Fruit fly (Drosophila melanogaster) whole organism, embryonic: Measurements from ENCODE around the gene CG34163.
A peak's percentile ranks its signal among the peaks of the same experiment; 100 is the strongest.

ENCODE experiments used
- C15 ChIP-seq: fragments of 200-800 bp; sonication (Bioruptor generic); IDR thresholded peaks from 3 replicates; pipeline ENCODE4 v1.3.6; 2022; ENCODE audit warnings: missing biosample characterization, missing genetic modification characterization
- CG10274 ChIP-seq: fragments of 200-800 bp; sonication (Bioruptor generic); optimal IDR thresholded peaks from 3 replicates; lab custom pipeline; 2017; ENCODE audit warnings: missing biosample characterization, mild to moderate bottlenecking, missing genetic modification characterization
- CG10979 ChIP-seq: fragments of 200-800 bp; sonication (Bioruptor generic); optimal IDR thresholded peaks from 2 replicates; lab custom pipeline; 2018; ENCODE audit warnings: missing biosample characterization, mild to moderate bottlenecking, missing genetic modification characterization, moderate library complexity
- CG11560 ChIP-seq: fragments of 200-800 bp; sonication (Bioruptor generic); IDR thresholded peaks from 3 replicates; pipeline ENCODE4 v1.3.6; 2022; ENCODE audit warnings: missing biosample characterization, missing genetic modification characterization
- CG1233 ChIP-seq: fragments of 200-800 bp; sonication (Bioruptor generic); optimal IDR thresholded peaks from 4 replicates; lab custom pipeline; 2018; ENCODE audit warnings: missing biosample characterization, mild to moderate bottlenecking, missing genetic modification characterization
- CG15479 ChIP-seq: fragments of 200-800 bp; sonication (Bioruptor generic); optimal IDR thresholded peaks from 3 replicates; lab custom pipeline; 2019; ENCODE audit warnings: missing biosample characterization, mild to moderate bottlenecking, missing genetic modification characterization, moderate library complexity
- CG1602 ChIP-seq: fragments of 200-800 bp; sonication (Bioruptor generic); optimal IDR thresholded peaks from 3 replicates; lab custom pipeline; 2016; ENCODE audit warnings: missing biosample characterization, missing genetic modification characterization
- CG1603 ChIP-seq: fragments of 200-800 bp; sonication (Bioruptor generic); optimal IDR thresholded peaks from 2 replicates; lab custom pipeline; 2019; ENCODE audit warnings: missing biosample characterization, mild to moderate bottlenecking, missing genetic modification characterization, moderate library complexity
- CG17802 ChIP-seq: fragments of 200-800 bp; sonication (Bioruptor generic); optimal IDR thresholded peaks from 2 replicates; lab custom pipeline; 2018; ENCODE audit warnings: missing biosample characterization, mild to moderate bottlenecking, missing genetic modification characterization, moderate library complexity
- CG2712 ChIP-seq: fragments of 200-800 bp; optimal IDR thresholded peaks from 3 replicates; lab custom pipeline; 2019; ENCODE audit warnings: missing biosample characterization, mild to moderate bottlenecking, missing genetic modification characterization, moderate library complexity
- CG31441 ChIP-seq: fragments of 200-800 bp; sonication (Bioruptor generic); IDR thresholded peaks from 2 replicates; pipeline ENCODE4 v1.3.6; 2022; ENCODE audit warnings: missing biosample characterization, missing genetic modification characterization
- CG32767 ChIP-seq: fragments of 200-800 bp; sonication (Bioruptor generic); IDR thresholded peaks from 2 replicates; pipeline ENCODE4 v1.3.6; 2022; ENCODE audit warnings: missing biosample characterization, missing genetic modification characterization
- CG34376 ChIP-seq: fragments of 200-800 bp; sonication (Bioruptor generic); optimal IDR thresholded peaks from 2 replicates; lab custom pipeline; 2018; ENCODE audit warnings: missing biosample characterization, mild to moderate bottlenecking, missing genetic modification characterization
- CG3847 ChIP-seq: fragments of 200-800 bp; sonication (Bioruptor generic); IDR thresholded peaks from 2 replicates; pipeline ENCODE4 v1.3.6; 2022; ENCODE audit warnings: missing biosample characterization, missing genetic modification characterization
- CG4282 ChIP-seq: fragments of 200-800 bp; sonication (Bioruptor generic); optimal IDR thresholded peaks from 2 replicates; lab custom pipeline; 2016; ENCODE audit warnings: missing biosample characterization, missing genetic modification characterization
- CG4424 ChIP-seq: fragments of 200-800 bp; sonication (Bioruptor generic); optimal IDR thresholded peaks from 3 replicates; lab custom pipeline; 2016; ENCODE audit warnings: missing biosample characterization, missing genetic modification characterization
- CHES-1-like ChIP-seq: fragments of 200-800 bp; sonication (Bioruptor generic); optimal IDR thresholded peaks from 2 replicates; lab custom pipeline; 2016; ENCODE audit warnings: missing biosample characterization, missing genetic modification characterization
- Dip3 ChIP-seq: fragments of 200-800 bp; sonication (Bioruptor generic); optimal IDR thresholded peaks from 3 replicates; lab custom pipeline; 2016; ENCODE audit warnings: missing biosample characterization, missing genetic modification characterization
- H15 ChIP-seq: fragments of 200-800 bp; sonication (Bioruptor generic); IDR thresholded peaks from 3 replicates; pipeline ENCODE4 v1.3.6; 2022; ENCODE audit warnings: missing biosample characterization, missing genetic modification characterization
- HHEX ChIP-seq: fragments of 200-800 bp; sonication (Bioruptor generic); optimal IDR thresholded peaks from 3 replicates; lab custom pipeline; 2017; ENCODE audit warnings: missing biosample characterization, mild to moderate bottlenecking, missing genetic modification characterization, missing genetic modification reagents
- Hand ChIP-seq: fragments of 200-800 bp; sonication (Bioruptor generic); optimal IDR thresholded peaks from 2 replicates; lab custom pipeline; 2017; ENCODE audit warnings: mild to moderate bottlenecking, missing biosample characterization, missing genetic modification reagents, missing genetic modification characterization
- Hmx ChIP-seq: fragments of 200-800 bp; sonication (Bioruptor generic); optimal IDR thresholded peaks from 2 replicates; lab custom pipeline; 2016; ENCODE audit warnings: missing biosample characterization, missing genetic modification characterization
- Hr3 ChIP-seq: fragments of 200-800 bp; sonication (Bioruptor generic); optimal IDR thresholded peaks from 3 replicates; lab custom pipeline; 2016; ENCODE audit warnings: missing biosample characterization, missing genetic modification characterization
- Hr51 ChIP-seq, 2 experiments: fragments of 200-800 bp; sonication (Bioruptor generic); optimal IDR thresholded peaks; 2 replicates in 1 of 2; 3 replicates in 1 of 2; lab custom pipeline; 2016 to 2018; ENCODE audit warnings: missing biosample characterization in 2 of 2, missing genetic modification characterization in 2 of 2, mild to moderate bottlenecking in 1 of 2, moderate library complexity in 1 of 2
- NFAT ChIP-seq: fragments of 200-800 bp; sonication (Bioruptor generic); IDR thresholded peaks from 2 replicates; pipeline ENCODE4 v1.3.6; 2022; ENCODE audit warnings: missing biosample characterization, missing genetic modification characterization
- PHDP ChIP-seq: fragments of 200-800 bp; sonication (Bioruptor generic); optimal IDR thresholded peaks from 3 replicates; lab custom pipeline; 2018; ENCODE audit warnings: missing biosample characterization, mild to moderate bottlenecking, missing genetic modification characterization, moderate library complexity
- Vsx1 ChIP-seq: fragments of 200-800 bp; sonication (Bioruptor generic); optimal IDR thresholded peaks from 2 replicates; lab custom pipeline; 2017; ENCODE audit warnings: missing biosample characterization, mild to moderate bottlenecking, missing genetic modification characterization, missing genetic modification reagents
- YL-1 ChIP-seq: fragments of 200-800 bp; sonication (Bioruptor generic); optimal IDR thresholded peaks from 3 replicates; lab custom pipeline; 2017; ENCODE audit warnings: missing biosample characterization, mild to moderate bottlenecking, missing genetic modification characterization
- ase ChIP-seq: fragments of 200-800 bp; sonication (Bioruptor generic); IDR thresholded peaks from 3 replicates; pipeline ENCODE4 v1.3.6; 2022; ENCODE audit warnings: missing biosample characterization, missing genetic modification characterization
- az2 ChIP-seq: fragments of 200-800 bp; sonication (Bioruptor generic); optimal IDR thresholded peaks from 3 replicates; lab custom pipeline; 2016; ENCODE audit warnings: missing biosample characterization, missing genetic modification characterization
- bsh ChIP-seq, 2 experiments: fragments of 200-800 bp; sonication (Bioruptor generic); optimal IDR thresholded peaks; 2 replicates each; lab custom pipeline; 2017 to 2018; ENCODE audit warnings: mild to moderate bottlenecking in 2 of 2, missing biosample characterization in 2 of 2, missing genetic modification characterization in 2 of 2, moderate library complexity in 1 of 2
- chif ChIP-seq, 2 experiments: fragments of 200-800 bp; sonication (Bioruptor generic); optimal IDR thresholded peaks; 3 replicates each; lab custom pipeline; 2016; ENCODE audit warnings: missing biosample characterization in 2 of 2, missing genetic modification characterization in 2 of 2
- chinmo ChIP-seq: fragments of 200-800 bp; sonication (Bioruptor generic); IDR thresholded peaks from 4 replicates; pipeline ENCODE4 v1.3.6; 2022; ENCODE audit warnings: missing biosample characterization, missing genetic modification characterization; ENCODE audit not compliant: partially characterized antibody
- chn ChIP-seq: fragments of 200-800 bp; sonication (Bioruptor generic); optimal IDR thresholded peaks from 2 replicates; lab custom pipeline; 2016; ENCODE audit warnings: missing biosample characterization, missing genetic modification characterization
- cwo ChIP-seq: fragments of 200-800 bp; sonication (Bioruptor generic); optimal IDR thresholded peaks from 3 replicates; lab custom pipeline; 2017; ENCODE audit warnings: missing biosample characterization, missing genetic modification characterization, mild to moderate bottlenecking, moderate library complexity, missing genetic modification reagents
- en ChIP-seq: fragments of 200-800 bp; sonication (Bioruptor generic); optimal IDR thresholded peaks from 2 replicates; lab custom pipeline; 2016; ENCODE audit warnings: missing biosample characterization, missing genetic modification characterization
- ewg ChIP-seq: fragments of 200-800 bp; sonication (Bioruptor generic); optimal IDR thresholded peaks from 3 replicates; lab custom pipeline; 2017; ENCODE audit warnings: mild to moderate bottlenecking, missing biosample characterization, missing genetic modification reagents, missing genetic modification characterization
- gcm ChIP-seq: fragments of 200-800 bp; sonication (Bioruptor generic); optimal IDR thresholded peaks from 2 replicates; lab custom pipeline; 2019; ENCODE audit warnings: missing biosample characterization, mild to moderate bottlenecking, missing genetic modification characterization, moderate library complexity
- gfzf ChIP-seq: fragments of 200-800 bp; sonication (Bioruptor generic); optimal IDR thresholded peaks from 2 replicates; lab custom pipeline; 2016; ENCODE audit warnings: missing biosample characterization, mild to moderate bottlenecking, missing genetic modification characterization, moderate library complexity
- jumu ChIP-seq: fragments of 200-800 bp; sonication (Bioruptor generic); optimal IDR thresholded peaks from 3 replicates; lab custom pipeline; 2016; ENCODE audit warnings: missing biosample characterization, missing genetic modification characterization
- lmd ChIP-seq: fragments of 200-800 bp; sonication (Bioruptor generic); IDR thresholded peaks from 2 replicates; pipeline ENCODE4 v1.3.6; 2022; ENCODE audit warnings: missing biosample characterization, missing genetic modification characterization
- maf-S ChIP-seq: fragments of 200-800 bp; sonication (Bioruptor generic); optimal IDR thresholded peaks from 2 replicates; lab custom pipeline; 2016; ENCODE audit warnings: missing biosample characterization, missing genetic modification characterization
- mirr ChIP-seq: fragments of 200-800 bp; sonication (Bioruptor generic); optimal IDR thresholded peaks from 3 replicates; lab custom pipeline; 2018; ENCODE audit warnings: missing biosample characterization, mild to moderate bottlenecking, missing genetic modification characterization
- otp ChIP-seq: fragments of 200-800 bp; sonication (Bioruptor generic); IDR thresholded peaks from 3 replicates; pipeline ENCODE4, ENCODE4 v1.3.6; 2022; ENCODE audit warnings: missing biosample characterization, missing genetic modification characterization
- pho ChIP-seq: fragments of 200-800 bp; sonication (Bioruptor generic); optimal IDR thresholded peaks from 2 replicates; lab custom pipeline; 2016; ENCODE audit warnings: missing biosample characterization, missing genetic modification characterization
- salm ChIP-seq: fragments of 200-800 bp; sonication (Bioruptor generic); optimal IDR thresholded peaks from 2 replicates; lab custom pipeline; 2018; ENCODE audit warnings: missing biosample characterization, mild to moderate bottlenecking, missing genetic modification characterization
- sd ChIP-seq: fragments of 200-800 bp; sonication (Bioruptor generic); optimal IDR thresholded peaks from 3 replicates; lab custom pipeline; 2018; ENCODE audit warnings: missing biosample characterization, mild to moderate bottlenecking, missing genetic modification characterization, moderate library complexity
- sug ChIP-seq: fragments of 200-800 bp; optimal IDR thresholded peaks from 2 replicates; lab custom pipeline; 2019; ENCODE audit warnings: missing biosample characterization, mild to moderate bottlenecking, missing genetic modification characterization, moderate library complexity
- trem ChIP-seq: fragments of 200-800 bp; optimal IDR thresholded peaks from 3 replicates; lab custom pipeline; 2019; ENCODE audit warnings: missing biosample characterization, mild to moderate bottlenecking, missing genetic modification characterization, moderate library complexity
- vfl ChIP-seq: fragments of 200-800 bp; sonication (Bioruptor generic); optimal IDR thresholded peaks from 2 replicates; lab custom pipeline; 2016; ENCODE audit warnings: missing biosample characterization, missing genetic modification characterization
- z ChIP-seq: fragments of 200-800 bp; sonication (Bioruptor generic); IDR thresholded peaks from 3 replicates; pipeline ENCODE4 v1.3.6; 2022; ENCODE audit warnings: missing biosample characterization, missing genetic modification characterization

Gene CG34163

dm6 chr2L:12030552-12031131 lies 42.6 kb downstream of the CG34163 start (continued):
- TF ChIP-seq CG15479 (GFP tag; lab: Kevin White, UChicago) = no peak
- TF ChIP-seq bsh (GFP tag; optimal IDR thresholded peaks at IDR 0.05; lab: Kevin White, UChicago) = no peak
- no peak for TF ChIP-seq HHEX (GFP tag; lab: Kevin White, UChicago)
- no peak for TF ChIP-seq CG1233 (GFP tag; lab: Kevin White, UChicago)
- TF ChIP-seq H15 = no peak
- no peak for TF ChIP-seq ase (GFP tag; lab: Robert Waterston, UW)
- no peak for TF ChIP-seq otp
- TF ChIP-seq maf-S (GFP tag; lab: Kevin White, UChicago) = no peak
- no peak for TF ChIP-seq ewg (GFP tag; lab: Kevin White, UChicago)
- no peak for TF ChIP-seq salm (tag; lab: Kevin White, UChicago)
- TF ChIP-seq YL-1 (GFP tag; lab: Kevin White, UChicago) = no peak
- no peak for TF ChIP-seq trem (tag; lab: Kevin White, UChicago)
- peak; percentile 9 for TF ChIP-seq PHDP (tag; lab: Kevin White, UChicago)
- TF ChIP-seq Hr51 (GFP tag; optimal IDR thresholded peaks at IDR 0.05; lab: Kevin White, UChicago) = no peak
- no peak for TF ChIP-seq C15 (GFP tag; lab: Robert Waterston, UW)
- TF ChIP-seq CG4424 (GFP tag; lab: Kevin White, UChicago) = no peak
- no peak for TF ChIP-seq Vsx1 (GFP tag; lab: Kevin White, UChicago)
- TF ChIP-seq az2 (GFP tag; lab: Kevin White, UChicago) = no peak
- no peak for TF ChIP-seq CG10979 (tag; lab: Kevin White, UChicago)
- no peak for TF ChIP-seq Hr3 (GFP tag; lab: Kevin White, UChicago)
- TF ChIP-seq Hmx = no peak
- TF ChIP-seq NFAT (GFP tag; lab: Robert Waterston, UW) = 0 out of 2 replicates have a peak, but pooled peaks have one; percentile 7
- TF ChIP-seq CG31441 = no peak
- 0 out of 4 replicates have a peak, but pooled peaks have one; percentile 48 for TF ChIP-seq chinmo (GFP tag; lab: Robert Waterston, UW)
- no peak for TF ChIP-seq chif (GFP tag; optimal IDR thresholded peaks at IDR 0.05; lab: Kevin White, UChicago)
- no peak for TF ChIP-seq pho (GFP tag; lab: Kevin White, UChicago)
- no peak for TF ChIP-seq gfzf
- no peak for TF ChIP-seq CG4282 (GFP tag; lab: Kevin White, UChicago)
- no peak for TF ChIP-seq lmd (GFP tag; lab: Robert Waterston, UW)
- TF ChIP-seq CG10274 (GFP tag; lab: Kevin White, UChicago) = no peak
- TF ChIP-seq CHES-1-like (GFP tag; lab: Kevin White, UChicago) = no peak
- TF ChIP-seq CG11560 = no peak
- TF ChIP-seq cwo (GFP tag; lab: Kevin White, UChicago) = peak; percentile 74
- TF ChIP-seq chn (GFP tag; lab: Kevin White, UChicago) = no peak
- TF ChIP-seq CG32767 (GFP tag; lab: Robert Waterston, UW) = no peak
- no peak for TF ChIP-seq CG3847
- TF ChIP-seq jumu (GFP tag; lab: Kevin White, UChicago) = no peak
- TF ChIP-seq CG2712 (tag; lab: Kevin White, UChicago) = no peak
- TF ChIP-seq z = no peak
- no peak for TF ChIP-seq CG1603 (tag; lab: Kevin White, UChicago)
- peak; percentile 74 for TF ChIP-seq sug (tag; lab: Kevin White, UChicago)
- peak; percentile 87 for TF ChIP-seq sd (tag; lab: Kevin White, UChicago)
- TF ChIP-seq CG1602 (GFP tag; lab: Kevin White, UChicago) = no peak
- no peak for TF ChIP-seq Hand (GFP tag; lab: Kevin White, UChicago)
- TF ChIP-seq en = no peak
- TF ChIP-seq mirr = peak; percentile 15
- peak; percentile 82 for TF ChIP-seq CG34376 (GFP tag; lab: Kevin White, UChicago)
- no peak for TF ChIP-seq Dip3 (GFP tag; lab: Kevin White, UChicago)
- no peak for TF ChIP-seq vfl (GFP tag; lab: Kevin White, UChicago)
- no peak for TF ChIP-seq CG17802
- no peak for TF ChIP-seq gcm (GFP tag; lab: Kevin White, UChicago)
